Worm (Caenorhabditis elegans): ENCODE results near the gene T24C4.3.

The T24C4.3 gene

DNA sequence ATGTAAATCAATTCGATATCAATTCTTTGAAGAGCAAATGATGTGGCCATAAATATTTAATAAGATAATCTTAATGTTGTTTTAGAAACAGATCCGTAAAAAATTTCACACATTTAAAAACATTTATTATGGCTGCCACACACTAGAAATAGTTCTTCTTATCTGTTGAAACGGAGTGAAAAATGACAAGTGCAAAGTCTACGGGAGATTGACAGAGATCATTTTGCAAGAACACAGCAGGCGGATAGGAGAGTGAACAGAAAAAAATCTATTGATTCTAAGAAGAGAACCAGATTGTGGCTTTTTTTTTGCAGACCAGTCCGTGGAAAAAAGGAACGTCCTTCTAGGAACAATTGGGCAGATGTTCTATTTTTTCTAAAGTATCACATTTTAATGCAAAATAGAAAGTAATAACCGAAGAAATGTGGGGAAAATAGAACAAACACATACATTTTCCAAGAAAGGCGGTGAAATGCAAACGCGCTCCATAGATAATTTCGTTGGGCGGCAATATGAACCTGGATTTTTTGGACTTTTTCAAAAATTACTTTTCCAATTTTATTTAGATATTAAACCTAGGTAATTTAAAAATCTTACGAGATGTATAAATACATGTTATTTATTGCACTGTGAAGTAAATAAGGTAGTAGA, 29.5 kb upstream of the T24C4.3 start (continued):
- TF ChIP-seq lin-38 (GFP tag; IDR thresholded peaks at IDR 0.05), result peak; percentile 92
- TF ChIP-seq lin-15B (tag; optimal IDR thresholded peaks at IDR 0.05), result no peak
- no peak for TF ChIP-seq mdt-29 (GFP tag; IDR thresholded peaks at IDR 0.05)
- TF ChIP-seq Y48G9A.11 (GFP tag; IDR thresholded peaks at IDR 0.05), result peak; percentile 20; the same call in 1 of the 2 replicates
- TF ChIP-seq ZK546.5 (tag; optimal IDR thresholded peaks at IDR 0.05), result no peak
- peak; percentile 54 for TF ChIP-seq dmd-6 (GFP tag; IDR thresholded peaks at IDR 0.05)
- peak; percentile 70 for TF ChIP-seq dpl-1 (GFP tag; optimal IDR thresholded peaks at IDR 0.05)
- no peak for TF ChIP-seq ZK337.2 (GFP tag; IDR thresholded peaks at IDR 0.05)
- peak; percentile 5 for TF ChIP-seq nhr-28 (tag; optimal IDR thresholded peaks at IDR 0.05)
- peak; percentile 98 for TF ChIP-seq aha-1 (tag)
- TF ChIP-seq ceh-32 (tag; optimal IDR thresholded peaks at IDR 0.05; ENCODE audit: poor library complexity), result no peak

DNA sequence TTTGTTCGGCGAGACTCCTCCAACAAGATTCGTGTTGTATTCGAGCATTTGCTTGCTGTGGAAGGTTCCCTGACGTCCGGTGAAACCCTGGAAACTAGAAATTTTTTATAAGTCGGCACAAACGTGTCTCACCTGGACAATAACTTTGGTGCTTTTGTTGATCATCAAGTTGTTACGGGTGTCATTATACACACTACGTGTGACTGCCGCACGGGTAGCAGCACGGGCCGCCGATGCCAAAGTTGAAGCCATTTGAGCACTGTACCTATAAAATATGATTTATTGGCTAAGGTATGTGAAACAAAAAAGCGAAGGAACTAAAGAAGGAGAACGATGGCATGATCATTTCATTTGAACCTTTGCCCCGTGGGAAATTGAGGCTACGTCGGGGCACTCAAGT, 28.9 kb upstream of the T24C4.3 start, which contains the start of gene sucl-2:
Gene sucl-2, minus strand, starts transcription at position 265 of the 400 bp plus-strand sequence.
- TF ChIP-seq dmd-8 (GFP tag; IDR thresholded peaks at IDR 0.05), result 0 out of 2 replicates have a peak, but pooled peaks have one; percentile 51
- no peak for TF ChIP-seq mxl-3 (GFP tag; optimal IDR thresholded peaks at IDR 0.05)
- TF ChIP-seq lin-39 (tag; optimal IDR thresholded peaks at IDR 0.05), result no peak
- TF ChIP-seq Y48G9A.11 (GFP tag; IDR thresholded peaks at IDR 0.05), result no peak

DNA sequence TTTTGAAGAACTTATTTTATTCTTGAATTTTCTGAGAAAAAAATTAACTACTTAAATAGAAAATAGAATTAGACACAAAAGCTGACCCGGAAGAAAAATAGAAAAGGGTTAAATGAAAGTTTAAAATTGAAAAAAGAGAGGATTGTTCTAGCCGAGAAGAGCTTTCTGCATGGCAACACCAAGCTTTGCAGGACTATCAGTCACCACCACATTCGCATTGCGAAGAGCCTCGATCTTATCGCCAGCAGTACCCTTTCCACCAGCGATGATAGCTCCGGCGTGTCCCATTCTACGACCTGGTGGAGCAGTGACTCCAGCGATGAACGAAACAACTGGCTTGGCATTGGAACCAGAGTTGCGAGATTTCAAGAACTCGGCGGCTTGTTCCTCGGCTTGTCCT, 27.9 kb upstream of the T24C4.3 start:
- TF ChIP-seq aly-2 (tag; optimal IDR thresholded peaks at IDR 0.05) (no peak), zip-11 (GFP tag; IDR thresholded peaks at IDR 0.05) (no peak), fkh-10 (GFP tag; optimal IDR thresholded peaks at IDR 0.05) (no peak), arid-1 (GFP tag; conservative IDR thresholded peaks at IDR 0.05) (0 out of 2 replicates have a peak, but pooled peaks have one; percentile 26), Y105C5A.15 (GFP tag; IDR thresholded peaks at IDR 0.05) (0 out of 2 replicates have a peak, but pooled peaks have one; percentile 37), F26F4.8 (GFP tag; conservative IDR thresholded peaks at IDR 0.05) (0 out of 2 replicates have a peak, but pooled peaks have one; percentile 19), F49E8.2 (tag; optimal IDR thresholded peaks at IDR 0.05; ENCODE audit: borderline replicate concordance) (no peak), ceh-32 (tag; optimal IDR thresholded peaks at IDR 0.05; ENCODE audit: poor library complexity) (no peak), set-16 (GFP tag; IDR thresholded peaks at IDR 0.05) (peak; percentile 31; the same call in 1 of the 2 replicates), mdt-29 (GFP tag; IDR thresholded peaks at IDR 0.05) (0 out of 2 replicates have a peak, but pooled peaks have one; percentile 14), ceh-62 (tag; optimal IDR thresholded peaks at IDR 0.05) (no peak), F44E2.7 (GFP tag; IDR thresholded peaks at IDR 0.05) (no peak), nhr-10 (tag; optimal IDR thresholded peaks at IDR 0.05) (no peak), pqm-1 (tag; optimal IDR thresholded peaks at IDR 0.05) (no peak), unc-130 (GFP tag; optimal IDR thresholded peaks at IDR 0.05) (no peak), ceh-28 (tag; optimal IDR thresholded peaks at IDR 0.05) (no peak), dve-1 (tag; optimal IDR thresholded peaks at IDR 0.05; ENCODE audit: insufficient read depth) (no peak), lin-38 (GFP tag; IDR thresholded peaks at IDR 0.05) (peak; percentile 61)

DNA sequence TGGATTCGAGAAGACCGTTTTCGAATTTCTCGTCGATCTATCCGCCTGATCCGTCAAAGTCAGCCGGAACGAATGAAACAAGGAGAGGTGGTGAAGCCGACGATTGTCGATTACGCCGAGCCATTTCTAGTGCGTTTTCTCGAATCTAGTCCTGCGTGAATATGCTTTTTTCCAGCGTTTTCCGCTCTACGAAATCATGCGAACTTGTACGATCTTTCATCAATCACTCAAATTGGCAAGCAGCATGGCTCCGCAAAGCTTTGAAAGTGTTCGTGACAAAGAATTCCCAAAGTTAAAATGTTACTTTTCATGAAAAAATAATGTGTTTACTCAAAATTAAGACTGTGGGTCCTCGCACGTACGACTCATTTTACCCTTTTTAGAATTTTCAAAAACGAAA, 24.6 kb upstream of the T24C4.3 start:
- TF ChIP-seq pqm-1 (tag; optimal IDR thresholded peaks at IDR 0.05) (no peak), unc-62 (GFP tag; optimal IDR thresholded peaks at IDR 0.05 in 1 of 2) (peak in 1 of 2 experiments; percentile 98), unc-62 (tag; optimal IDR thresholded peaks at IDR 0.05) (no peak)

DNA sequence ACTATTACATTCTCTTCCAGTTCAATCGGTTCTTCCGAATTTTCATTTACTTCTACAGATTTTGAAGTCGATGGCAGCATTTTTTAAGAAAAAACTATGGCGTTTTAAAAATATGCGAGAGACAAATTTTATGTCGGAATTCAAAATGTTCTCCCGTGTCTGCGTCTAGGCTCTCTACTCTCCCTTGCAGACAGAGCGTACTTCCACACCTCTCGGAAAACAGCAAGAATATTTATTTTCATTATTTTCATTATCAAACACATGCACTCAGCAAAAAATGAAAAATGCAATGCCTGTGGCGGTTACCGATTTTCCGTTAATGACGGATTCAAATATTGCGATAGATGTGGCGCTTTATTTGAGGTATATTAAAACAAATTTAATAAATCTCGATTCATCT, 23.3 kb upstream of the T24C4.3 start, which contains the start of the genes ztf-18 and F23H11.2:
Gene ztf-18, minus strand, starts transcription at position 188 of the 400 bp plus-strand sequence.
Gene F23H11.2, plus strand, starts transcription at position 223 of the 400 bp plus-strand sequence.
- TF ChIP-seq daf-16 (GFP tag; optimal IDR thresholded peaks at IDR 0.05) (no peak), daf-16 (tag; optimal IDR thresholded peaks at IDR 0.05) (peak; percentile 13), R02D3.7 (tag; optimal IDR thresholded peaks at IDR 0.05) (no peak)
